Worm (Caenorhabditis elegans) whole organism, young adult: Measurements from ENCODE around the gene F54H5.14.

Experiments
- B0336.3 ChIP-seq: fragments of 200-800 bp; sonication (Bioruptor generic); IDR thresholded peaks from 2 replicates; pipeline ENCODE4 v1.3.6; 2022; ENCODE audit warnings: missing genetic modification characterization, missing compliant biosample characterization
- C06A6.2 ChIP-seq: fragments of 200-800 bp; sonication (Bioruptor generic); conservative IDR thresholded peaks from 2 replicates; pipeline ENCODE4 v1.3.6; 2022; ENCODE audit warnings: missing genetic modification characterization, missing compliant biosample characterization
- C17E4.6 ChIP-seq: fragments of 200-800 bp; sonication (Bioruptor generic); IDR thresholded peaks from 2 replicates; pipeline ENCODE4 v1.3.6; 2022; ENCODE audit warnings: missing genetic modification reagents, missing genetic modification characterization, missing compliant biosample characterization
- F57C9.4 ChIP-seq: sonication (generic microtip); optimal IDR thresholded peaks from 2 replicates; lab custom pipeline; 2017; ENCODE audit warnings: mild to moderate bottlenecking, missing genetic modification characterization, missing compliant biosample characterization
- K11D2.4 ChIP-seq: fragments of 200-800 bp; sonication (Bioruptor generic); IDR thresholded peaks from 2 replicates; pipeline ENCODE4 v1.3.6; 2022; ENCODE audit warnings: missing genetic modification reagents, missing genetic modification characterization, missing compliant biosample characterization
- T26A5.8 ChIP-seq: sonication (generic microtip); optimal IDR thresholded peaks from 2 replicates; lab custom pipeline; 2016; ENCODE audit warnings: missing genetic modification characterization, missing compliant biosample characterization
- Y53F4B.3 ChIP-seq: fragments of 200-800 bp; sonication (Bioruptor generic); IDR thresholded peaks from 2 replicates; pipeline ENCODE4 v1.3.6; 2022; ENCODE audit warnings: missing genetic modification reagents, missing genetic modification characterization, missing compliant biosample characterization
- Y67H2A.10 ChIP-seq: fragments of 200-800 bp; sonication (Bioruptor generic); conservative IDR thresholded peaks from 2 replicates; pipeline ENCODE4 v1.3.6; 2022; ENCODE audit warnings: missing genetic modification reagents, missing genetic modification characterization, missing compliant biosample characterization
- atf-7 ChIP-seq: sonication (generic microtip); optimal IDR thresholded peaks from 2 replicates; lab custom pipeline; 2017; ENCODE audit warnings: mild to moderate bottlenecking, missing genetic modification characterization, missing compliant biosample characterization
- attf-3 ChIP-seq: fragments of 200-800 bp; sonication (Bioruptor generic); conservative IDR thresholded peaks from 2 replicates; pipeline ENCODE4 v1.3.6; 2022; ENCODE audit warnings: missing genetic modification reagents, missing genetic modification characterization, missing compliant biosample characterization
- cebp-1 ChIP-seq, 2 experiments: fragments of 200-800 bp in 1 of 2; sonication (Bioruptor generic) in 1 of 2; sonication (generic microtip) in 1 of 2; IDR thresholded peaks in 1 of 2; optimal IDR thresholded peaks in 1 of 2; 2 replicates each; pipeline versions ENCODE4 v1.3.6 to Lab custom; 2017 to 2022; ENCODE audit warnings: missing compliant biosample characterization in 2 of 2, missing genetic modification characterization in 2 of 2, mild to moderate bottlenecking in 1 of 2, missing genetic modification reagents in 1 of 2, moderate library complexity in 1 of 2
- cebp-2 ChIP-seq: fragments of 200-800 bp; sonication (Bioruptor generic); IDR thresholded peaks from 2 replicates; pipeline ENCODE4 v1.3.6; 2022; ENCODE audit warnings: missing genetic modification characterization, missing compliant biosample characterization
- ceh-100 ChIP-seq: fragments of 200-800 bp; sonication (Bioruptor generic); IDR thresholded peaks from 2 replicates; pipeline ENCODE4 v1.3.6; 2022; ENCODE audit warnings: missing genetic modification reagents, missing genetic modification characterization, missing compliant biosample characterization
- ceh-27 ChIP-seq: fragments of 200-800 bp; sonication (Bioruptor generic); optimal IDR thresholded peaks from 2 replicates; lab custom pipeline; 2018; ENCODE audit warnings: mild to moderate bottlenecking, missing genetic modification characterization, moderate library complexity, missing compliant biosample characterization
- ceh-40 ChIP-seq: fragments of 200-800 bp; sonication (Bioruptor generic); IDR thresholded peaks from 2 replicates; pipeline ENCODE4 v1.3.6; 2022; ENCODE audit warnings: missing genetic modification characterization, missing compliant biosample characterization
- ceh-58 ChIP-seq: fragments of 200-800 bp; sonication (Bioruptor generic); IDR thresholded peaks from 2 replicates; pipeline ENCODE4 v1.3.6; 2022; ENCODE audit warnings: missing genetic modification characterization, missing compliant biosample characterization
- ceh-91 ChIP-seq: fragments of 200-800 bp; sonication (Bioruptor generic); IDR thresholded peaks from 2 replicates; pipeline ENCODE4 v1.3.6; 2022; ENCODE audit warnings: missing genetic modification reagents, missing genetic modification characterization, missing compliant biosample characterization
- dpff-1 ChIP-seq: sonication (generic microtip); optimal IDR thresholded peaks from 2 replicates; lab custom pipeline; 2017; ENCODE audit warnings: mild to moderate bottlenecking, missing genetic modification characterization, missing compliant biosample characterization
- egl-18 ChIP-seq: fragments of 200-800 bp; sonication (Bioruptor generic); IDR thresholded peaks from 2 replicates; pipeline ENCODE4 v1.3.6; 2022; ENCODE audit warnings: missing genetic modification reagents, missing genetic modification characterization, missing compliant biosample characterization
- egrh-3 ChIP-seq: fragments of 200-800 bp; sonication (Bioruptor generic); IDR thresholded peaks from 2 replicates; pipeline ENCODE4 v1.3.6; 2022; ENCODE audit warnings: missing genetic modification reagents, missing genetic modification characterization, missing compliant biosample characterization
- ekl-4 ChIP-seq: fragments of 200-800 bp; sonication (Bioruptor generic); IDR thresholded peaks from 2 replicates; pipeline ENCODE4 v1.3.6; 2022; ENCODE audit warnings: missing genetic modification reagents, missing genetic modification characterization, missing compliant biosample characterization
- hmg-20 ChIP-seq: fragments of 200-800 bp; sonication (Bioruptor generic); IDR thresholded peaks from 2 replicates; pipeline ENCODE4 v1.3.6; 2022; ENCODE audit warnings: missing genetic modification reagents, missing genetic modification characterization, missing compliant biosample characterization
- hrde-1 ChIP-seq: sonication (generic microtip); optimal IDR thresholded peaks from 2 replicates; lab custom pipeline; 2016; ENCODE audit warnings: missing genetic modification characterization, mild to moderate bottlenecking, missing compliant biosample characterization, moderate library complexity, missing genotype, missing genetic modification reagents, borderline replicate concordance
- hsf-1 ChIP-seq: fragments of 200-800 bp; sonication (Bioruptor generic); IDR thresholded peaks from 2 replicates; pipeline ENCODE4 v1.3.6; 2022; ENCODE audit warnings: missing genetic modification reagents, missing genetic modification characterization, missing compliant biosample characterization
- let-607 ChIP-seq, 2 experiments: fragments of 200-800 bp in 1 of 2; sonication (Bioruptor generic) in 1 of 2; sonication (generic microtip) in 1 of 2; optimal IDR thresholded peaks; 2 replicates each; lab custom pipeline; 2016 to 2018; ENCODE audit warnings: mild to moderate bottlenecking in 2 of 2, missing compliant biosample characterization in 2 of 2, missing genetic modification characterization in 2 of 2, moderate library complexity in 2 of 2, missing genotype in 1 of 2
- lin-35 ChIP-seq, 3 experiments: fragments of 150-350 bp in 2 of 3; sonication (generic microtip) in 1 of 3; optimal IDR thresholded peaks; 2 replicates each; lab custom pipeline; 2014 to 2018; ENCODE audit warnings: missing biosample characterization in 3 of 3, missing genetic modification characterization in 3 of 3, missing genetic modification reagents in 3 of 3
- lin-54 ChIP-seq: fragments of 200-800 bp; sonication (Bioruptor generic); optimal IDR thresholded peaks from 2 replicates; lab custom pipeline; 2018; ENCODE audit warnings: mild to moderate bottlenecking, missing genetic modification characterization, missing compliant biosample characterization
- lir-1 ChIP-seq: fragments of 200-800 bp; sonication (Bioruptor generic); conservative IDR thresholded peaks from 2 replicates; pipeline ENCODE4 v1.3.6; 2022; ENCODE audit warnings: missing genetic modification reagents, missing genetic modification characterization, missing compliant biosample characterization
- mes-4 ChIP-seq: sonication (generic microtip); optimal IDR thresholded peaks from 2 replicates; lab custom pipeline; 2016; ENCODE audit warnings: missing genotype, missing genetic modification characterization, missing compliant biosample characterization
- mxl-1 ChIP-seq: sonication (generic microtip); optimal IDR thresholded peaks from 2 replicates; lab custom pipeline; 2016; ENCODE audit warnings: missing genetic modification characterization, missing compliant biosample characterization
- nfya-1 ChIP-seq: sonication (generic microtip); optimal IDR thresholded peaks from 2 replicates; lab custom pipeline; 2017; ENCODE audit warnings: antibody characterized with exemption, missing compliant biosample characterization, missing genetic modification characterization, borderline replicate concordance; ENCODE audit not compliant: insufficient read depth
- nfya-2 ChIP-seq: fragments of 200-800 bp; sonication (Bioruptor generic); IDR thresholded peaks from 2 replicates; pipeline ENCODE4 v1.3.6; 2022; ENCODE audit warnings: missing genetic modification reagents, missing genetic modification characterization, missing compliant biosample characterization
- nhr-120 ChIP-seq: fragments of 200-800 bp; sonication (Bioruptor generic); IDR thresholded peaks from 2 replicates; pipeline ENCODE4 v1.3.6; 2022; ENCODE audit warnings: missing genetic modification characterization, missing compliant biosample characterization
- nhr-179 ChIP-seq: sonication (generic microtip); optimal IDR thresholded peaks from 2 replicates; lab custom pipeline; 2016; ENCODE audit warnings: mild to moderate bottlenecking, missing genetic modification characterization, missing compliant biosample characterization
- nhr-90 ChIP-seq: sonication (generic microtip); optimal IDR thresholded peaks from 2 replicates; lab custom pipeline; 2016; ENCODE audit warnings: missing genotype, mild to moderate bottlenecking, missing genetic modification characterization, missing compliant biosample characterization
- pbrm-1 ChIP-seq: fragments of 200-800 bp; sonication (Bioruptor generic); IDR thresholded peaks from 2 replicates; pipeline ENCODE4 v1.3.6; 2022; ENCODE audit warnings: missing genetic modification reagents, missing genetic modification characterization, missing compliant biosample characterization
- pha-4 ChIP-seq: fragments of 150-350 bp; sonication (generic microtip); optimal IDR thresholded peaks from 2 replicates; lab custom pipeline; 2014; ENCODE audit warnings: missing biosample characterization, missing genetic modification reagents, missing genetic modification characterization
- rec-8 ChIP-seq, 2 experiments: sonication (generic microtip); optimal IDR thresholded peaks; 2 replicates each; lab custom pipeline; 2016; ENCODE audit warnings: mild to moderate bottlenecking in 2 of 2, missing genetic modification characterization in 2 of 2, missing genetic modification reagents in 2 of 2, missing genotype in 2 of 2, missing biosample characterization in 1 of 2, missing compliant biosample characterization in 1 of 2, moderate library complexity in 1 of 2
- sdz-38 ChIP-seq: sonication (generic microtip); optimal IDR thresholded peaks from 2 replicates; lab custom pipeline; 2016; ENCODE audit warnings: missing genotype, missing genetic modification characterization, missing compliant biosample characterization
- sea-2 ChIP-seq: fragments of 200-800 bp; sonication (Bioruptor generic); IDR thresholded peaks from 2 replicates; pipeline ENCODE4 v1.3.6; 2022; ENCODE audit warnings: missing genetic modification characterization, missing compliant biosample characterization
- snpc-1.1 ChIP-seq: sonication (generic microtip); optimal IDR thresholded peaks from 2 replicates; lab custom pipeline; 2017; ENCODE audit warnings: missing genetic modification characterization, mild to moderate bottlenecking, missing compliant biosample characterization, antibody characterized with exemption, moderate library complexity, missing genotype, missing genetic modification reagents; ENCODE audit not compliant: insufficient read depth
- snpc-3.4 ChIP-seq: sonication (generic microtip); optimal IDR thresholded peaks from 2 replicates; lab custom pipeline; 2017; ENCODE audit warnings: missing genetic modification characterization, mild to moderate bottlenecking, missing compliant biosample characterization, antibody characterized with exemption, moderate library complexity, missing genotype, missing genetic modification reagents
- somi-1 ChIP-seq: fragments of 200-800 bp; sonication (Bioruptor generic); optimal IDR thresholded peaks from 2 replicates; lab custom pipeline; 2018; ENCODE audit warnings: mild to moderate bottlenecking, missing genetic modification characterization, missing compliant biosample characterization
- sptf-2 ChIP-seq: fragments of 200-800 bp; sonication (Bioruptor generic); optimal IDR thresholded peaks from 2 replicates; lab custom pipeline; 2018; ENCODE audit warnings: mild to moderate bottlenecking, missing genetic modification characterization, missing compliant biosample characterization
- tlf-1 ChIP-seq: fragments of 200-800 bp; sonication (Bioruptor generic); optimal IDR thresholded peaks from 2 replicates; lab custom pipeline; 2018; ENCODE audit warnings: mild to moderate bottlenecking, missing genetic modification characterization, missing compliant biosample characterization
- xnd-1 ChIP-seq: sonication (generic microtip); optimal IDR thresholded peaks from 2 replicates; lab custom pipeline; 2016; ENCODE audit warnings: missing genotype, missing genetic modification reagents, missing genetic modification characterization, missing compliant biosample characterization
- ztf-18 ChIP-seq: sonication (generic microtip); optimal IDR thresholded peaks from 2 replicates; lab custom pipeline; 2016; ENCODE audit warnings: missing genotype, mild to moderate bottlenecking, missing genetic modification characterization, missing compliant biosample characterization
- ztf-28 ChIP-seq: fragments of 200-800 bp; sonication (Bioruptor generic); IDR thresholded peaks from 2 replicates; pipeline ENCODE4 v1.3.6; 2022; ENCODE audit warnings: missing genetic modification reagents, missing genetic modification characterization, missing compliant biosample characterization

F54H5.14 gene

DNA sequence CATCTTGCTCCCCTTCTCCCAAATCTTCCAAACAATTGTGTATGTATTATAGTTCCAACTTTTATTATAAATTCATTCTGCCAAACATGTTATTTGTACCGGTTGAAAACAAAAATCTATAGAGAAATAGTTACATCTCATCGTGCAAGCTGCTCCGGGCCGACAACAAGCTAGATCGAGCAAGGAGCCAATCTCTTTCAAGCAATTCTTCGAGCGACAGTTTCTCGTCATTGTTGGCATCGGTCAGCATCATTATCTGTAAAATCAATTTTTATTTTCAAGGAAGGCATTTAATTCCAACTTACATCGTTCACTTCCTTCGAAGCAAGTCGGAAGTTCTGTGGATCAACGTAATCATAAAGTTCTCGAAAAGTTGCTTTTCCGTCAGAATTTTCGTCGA lies 34.2 kb downstream of the F54H5.14 start (continued):
- TF ChIP-seq F57C9.4 (tag; lab: Kevin White, UChicago) (no peak), egl-18 (GFP tag; lab: Robert Waterston, UW) (no peak), rec-8 (tag; optimal IDR thresholded peaks at IDR 0.05; lab: Kevin White, UChicago) (no peak), ceh-58 (GFP tag; lab: Robert Waterston, UW) (no peak), C17E4.6 (GFP tag; lab: Robert Waterston, UW) (no peak), ceh-40 (GFP tag; lab: Robert Waterston, UW) (no peak), mxl-1 (tag; lab: Kevin White, UChicago) (peak; percentile 26), xnd-1 (tag; lab: Kevin White, UChicago) (no peak), hsf-1 (GFP tag; lab: Robert Waterston, UW) (no peak), tlf-1 (no peak), Y67H2A.10 (GFP tag; lab: Robert Waterston, UW) (no peak), sdz-38 (tag; lab: Kevin White, UChicago) (no peak), lin-35 (GFP tag; optimal IDR thresholded peaks at IDR 0.05; lab: Kevin White, UChicago) (no peak), Y53F4B.3 (GFP tag; lab: Robert Waterston, UW) (no peak), cebp-1 (GFP tag; IDR thresholded peaks at IDR 0.05; lab: Robert Waterston, UW) (no peak), cebp-1 (tag; optimal IDR thresholded peaks at IDR 0.05; lab: Kevin White, UChicago) (peak; percentile 46), hrde-1 (peak; percentile 26), dpff-1 (no peak), nfya-1 (no peak), nhr-120 (GFP tag; lab: Robert Waterston, UW) (no peak), ceh-27 (GFP tag; lab: Kevin White, UChicago) (no peak), snpc-1.1 (tag; lab: Kevin White, UChicago) (no peak), hmg-20 (GFP tag; lab: Robert Waterston, UW) (no peak), lir-1 (GFP tag; lab: Robert Waterston, UW) (no peak), nfya-2 (no peak), atf-7 (tag; lab: Kevin White, UChicago) (no peak), let-607 (tag; optimal IDR thresholded peaks at IDR 0.05; lab: Kevin White, UChicago) (no peak), pbrm-1 (GFP tag; lab: Robert Waterston, UW) (no peak), K11D2.4 (0 out of 2 replicates have a peak, but pooled peaks have one; percentile 15), mes-4 (tag; lab: Kevin White, UChicago) (no peak), snpc-3.4 (no peak), C06A6.2 (GFP tag; lab: Robert Waterston, UW) (no peak), sptf-2 (GFP tag; lab: Kevin White, UChicago) (no peak), egrh-3 (GFP tag; lab: Robert Waterston, UW) (no peak), nhr-179 (tag; lab: Kevin White, UChicago) (no peak), cebp-2 (GFP tag; lab: Robert Waterston, UW) (no peak), lin-54 (GFP tag; lab: Kevin White, UChicago) (no peak), ekl-4 (GFP tag; lab: Robert Waterston, UW) (0 out of 2 replicates have a peak, but pooled peaks have one; percentile 27), ztf-18 (no peak), sea-2 (GFP tag; lab: Robert Waterston, UW) (no peak), B0336.3 (peak; percentile 55; the same call in 1 of the 2 replicates), pha-4 (tag; lab: Kevin White, UChicago) (no peak), ztf-28 (GFP tag; lab: Robert Waterston, UW) (no peak), T26A5.8 (peak; percentile 54), nhr-90 (peak; percentile 15), ceh-100 (no peak), ceh-91 (GFP tag; lab: Robert Waterston, UW) (no peak), attf-3 (GFP tag; lab: Robert Waterston, UW) (no peak), somi-1 (no peak)
